Fruit fly (Drosophila melanogaster) whole organism, prepupa: ENCODE results near the gene CG34241.

Experiments
- Blimp-1 ChIP-seq: fragments of 200-800 bp; sonication (Bioruptor generic); optimal IDR thresholded peaks from 3 replicates; lab custom pipeline; 2017; ENCODE audit warnings: missing biosample characterization, missing genetic modification characterization, mild to moderate bottlenecking, moderate library complexity, missing genetic modification reagents
- CG11294 ChIP-seq: fragments of 200-800 bp; sonication (Bioruptor generic); IDR thresholded peaks from 2 replicates; pipeline ENCODE4 v1.3.6; 2022; ENCODE audit warnings: missing biosample characterization, missing genetic modification characterization
- CG11762 ChIP-seq: fragments of 200-800 bp; sonication (Bioruptor generic); optimal IDR thresholded peaks from 3 replicates; lab custom pipeline; 2016; ENCODE audit warnings: missing biosample characterization, missing genetic modification characterization; ENCODE audit not compliant: insufficient read depth
- CG11902 ChIP-seq: fragments of 200-800 bp; sonication (Bioruptor generic); optimal IDR thresholded peaks from 3 replicates; lab custom pipeline; 2016; ENCODE audit warnings: missing biosample characterization, missing genetic modification characterization
- CG15336 ChIP-seq: fragments of 200-800 bp; sonication (Bioruptor generic); IDR thresholded peaks from 2 replicates; pipeline ENCODE4 v1.3.6; 2022; ENCODE audit warnings: missing biosample characterization, missing genetic modification characterization
- CG1621 ChIP-seq: fragments of 200-800 bp; sonication (Bioruptor generic); optimal IDR thresholded peaks from 3 replicates; lab custom pipeline; 2018; ENCODE audit warnings: missing biosample characterization, mild to moderate bottlenecking, missing genetic modification characterization
- CG16779 ChIP-seq: fragments of 200-800 bp; sonication (Bioruptor generic); optimal IDR thresholded peaks from 3 replicates; lab custom pipeline; 2017; ENCODE audit warnings: missing biosample characterization, mild to moderate bottlenecking, missing genetic modification characterization
- CG31627 ChIP-seq: fragments of 200-800 bp; sonication (Bioruptor generic); optimal IDR thresholded peaks from 3 replicates; lab custom pipeline; 2016; ENCODE audit warnings: missing biosample characterization, missing genetic modification characterization
- CG32006 ChIP-seq: fragments of 200-800 bp; sonication (Bioruptor generic); optimal IDR thresholded peaks from 3 replicates; lab custom pipeline; 2017; ENCODE audit warnings: missing biosample characterization, mild to moderate bottlenecking, missing genetic modification characterization
- CG34406 ChIP-seq: fragments of 200-800 bp; sonication (Bioruptor generic); optimal IDR thresholded peaks from 3 replicates; lab custom pipeline; 2016; ENCODE audit warnings: missing biosample characterization, missing genetic modification characterization
- CG3919 ChIP-seq: fragments of 200-800 bp; sonication (Bioruptor generic); optimal IDR thresholded peaks from 3 replicates; lab custom pipeline; 2016; ENCODE audit warnings: missing biosample characterization, missing genetic modification characterization
- CG4318 ChIP-seq: fragments of 200-800 bp; sonication (Bioruptor generic); optimal IDR thresholded peaks from 3 replicates; lab custom pipeline; 2017; ENCODE audit warnings: missing biosample characterization, mild to moderate bottlenecking, missing genetic modification characterization
- CG6276 ChIP-seq: fragments of 200-800 bp; sonication (Bioruptor generic); optimal IDR thresholded peaks from 2 replicates; lab custom pipeline; 2017; ENCODE audit warnings: missing biosample characterization, mild to moderate bottlenecking, missing genetic modification characterization
- CG6792 ChIP-seq: fragments of 200-800 bp; sonication (Bioruptor generic); optimal IDR thresholded peaks from 3 replicates; lab custom pipeline; 2016; ENCODE audit warnings: missing biosample characterization, missing genetic modification characterization
- CG6808 ChIP-seq: fragments of 200-800 bp; sonication (Bioruptor generic); optimal IDR thresholded peaks from 3 replicates; lab custom pipeline; 2017; ENCODE audit warnings: missing biosample characterization, missing genetic modification characterization, mild to moderate bottlenecking, moderate library complexity, missing genetic modification reagents
- CG6854 ChIP-seq: fragments of 200-800 bp; sonication (Bioruptor generic); optimal IDR thresholded peaks from 2 replicates; lab custom pipeline; 2017; ENCODE audit warnings: missing biosample characterization, mild to moderate bottlenecking, missing genetic modification characterization
- CG7368 ChIP-seq: fragments of 200-800 bp; sonication (Bioruptor generic); optimal IDR thresholded peaks from 3 replicates; lab custom pipeline; 2016; ENCODE audit warnings: missing biosample characterization, missing genetic modification characterization
- CG8119 ChIP-seq: fragments of 200-800 bp; sonication (Bioruptor generic); IDR thresholded peaks from 3 replicates; pipeline ENCODE4 v1.3.6; 2022; ENCODE audit warnings: missing biosample characterization, missing genetic modification characterization
- CG8632 ChIP-seq: fragments of 200-800 bp; sonication (Bioruptor generic); optimal IDR thresholded peaks from 3 replicates; lab custom pipeline; 2016; ENCODE audit warnings: missing biosample characterization, missing genetic modification characterization
- CG9139 ChIP-seq: fragments of 200-800 bp; sonication (Bioruptor generic); optimal IDR thresholded peaks from 3 replicates; lab custom pipeline; 2017; ENCODE audit warnings: missing biosample characterization, mild to moderate bottlenecking, missing genetic modification characterization
- Eip75B ChIP-seq: fragments of 200-800 bp; sonication (Bioruptor generic); optimal IDR thresholded peaks from 3 replicates; lab custom pipeline; 2016; ENCODE audit warnings: missing biosample characterization, missing genetic modification characterization
- Eip78C ChIP-seq: fragments of 200-800 bp; sonication (Bioruptor generic); peaks from one replicate; lab custom pipeline; 2016; ENCODE audit warnings: missing biosample characterization, missing genetic modification characterization
- Ets21C ChIP-seq: fragments of 200-800 bp; sonication (Bioruptor generic); optimal IDR thresholded peaks from 3 replicates; lab custom pipeline; 2016; ENCODE audit warnings: missing biosample characterization, missing genetic modification characterization
- Ets96B ChIP-seq: fragments of 200-800 bp; optimal IDR thresholded peaks from 2 replicates; lab custom pipeline; 2019; ENCODE audit warnings: missing biosample characterization, mild to moderate bottlenecking, missing genetic modification characterization, moderate library complexity
- Hr38 ChIP-seq: sonication (Bioruptor generic); optimal IDR thresholded peaks from 2 replicates; lab custom pipeline; 2016; ENCODE audit warnings: missing biosample characterization, missing genetic modification characterization
- Hr39 ChIP-seq: fragments of 200-800 bp; sonication (Bioruptor generic); optimal IDR thresholded peaks from 2 replicates; lab custom pipeline; 2016; ENCODE audit warnings: missing biosample characterization, missing genetic modification characterization
- Hr4 ChIP-seq: fragments of 200-800 bp; sonication (Bioruptor generic); optimal IDR thresholded peaks from 3 replicates; lab custom pipeline; 2016; ENCODE audit warnings: missing biosample characterization, missing genetic modification characterization
- Lpt ChIP-seq: fragments of 200-800 bp; sonication (Bioruptor generic); optimal IDR thresholded peaks from 3 replicates; lab custom pipeline; 2016; ENCODE audit warnings: missing biosample characterization, missing genetic modification characterization
- Met ChIP-seq: fragments of 200-800 bp; sonication (Bioruptor generic); optimal IDR thresholded peaks from 3 replicates; lab custom pipeline; 2016; ENCODE audit warnings: missing biosample characterization, missing genetic modification characterization
- OdsH ChIP-seq: fragments of 200-800 bp; sonication (Bioruptor generic); optimal IDR thresholded peaks from 3 replicates; lab custom pipeline; 2016; ENCODE audit warnings: missing biosample characterization, missing genetic modification characterization
- Smox ChIP-seq: fragments of 200-800 bp; sonication (Bioruptor generic); optimal IDR thresholded peaks from 3 replicates; lab custom pipeline; 2016; ENCODE audit warnings: missing biosample characterization, missing genetic modification characterization
- Sox102F ChIP-seq: fragments of 200-800 bp; sonication (Bioruptor generic); optimal IDR thresholded peaks from 2 replicates; lab custom pipeline; 2016; ENCODE audit warnings: missing biosample characterization, mild to moderate bottlenecking, missing genetic modification characterization
- Sox14 ChIP-seq: fragments of 200-800 bp; sonication (Bioruptor generic); optimal IDR thresholded peaks from 3 replicates; lab custom pipeline; 2016; ENCODE audit warnings: missing biosample characterization, missing genetic modification characterization
- Sox15 ChIP-seq: fragments of 200-800 bp; sonication (Bioruptor generic); optimal IDR thresholded peaks from 3 replicates; lab custom pipeline; 2016; ENCODE audit warnings: missing biosample characterization, missing genetic modification characterization
- achi ChIP-seq: fragments of 200-800 bp; sonication (Bioruptor generic); optimal IDR thresholded peaks from 3 replicates; lab custom pipeline; 2016; ENCODE audit warnings: missing biosample characterization, missing genetic modification characterization
- acj6 ChIP-seq: fragments of 200-800 bp; sonication (Bioruptor generic); optimal IDR thresholded peaks from 3 replicates; lab custom pipeline; 2016; ENCODE audit warnings: missing biosample characterization, missing genetic modification characterization
- dac ChIP-seq: fragments of 200-800 bp; sonication (Bioruptor generic); optimal IDR thresholded peaks from 2 replicates; lab custom pipeline; 2017; ENCODE audit warnings: missing biosample characterization, mild to moderate bottlenecking, missing genetic modification characterization
- dsx ChIP-seq: fragments of 200-800 bp; optimal IDR thresholded peaks from 3 replicates; lab custom pipeline; 2019; ENCODE audit warnings: missing biosample characterization, mild to moderate bottlenecking, missing genetic modification characterization, moderate library complexity; ENCODE audit not compliant: poor library complexity, severe bottlenecking
- esn ChIP-seq: fragments of 200-800 bp; sonication (Bioruptor generic); optimal IDR thresholded peaks from 2 replicates; lab custom pipeline; 2016; ENCODE audit warnings: missing biosample characterization, mild to moderate bottlenecking, missing genetic modification characterization, moderate library complexity
- fd59A ChIP-seq: fragments of 200-800 bp; sonication (Bioruptor generic); optimal IDR thresholded peaks from 2 replicates; lab custom pipeline; 2017; ENCODE audit warnings: missing biosample characterization, mild to moderate bottlenecking, missing genetic modification characterization, missing genetic modification reagents
- fd85E ChIP-seq: fragments of 200-800 bp; sonication (Bioruptor generic); optimal IDR thresholded peaks from 3 replicates; lab custom pipeline; 2016; ENCODE audit warnings: missing biosample characterization, missing genetic modification characterization
- fkh ChIP-seq: fragments of 200-800 bp; sonication (Bioruptor generic); optimal IDR thresholded peaks from 3 replicates; lab custom pipeline; 2017; ENCODE audit warnings: missing biosample characterization, mild to moderate bottlenecking, missing genetic modification characterization, moderate library complexity
- lz ChIP-seq: fragments of 200-800 bp; sonication (Bioruptor generic); optimal IDR thresholded peaks from 3 replicates; lab custom pipeline; 2016; ENCODE audit warnings: missing biosample characterization, missing genetic modification characterization
- net ChIP-seq: fragments of 200-800 bp; sonication (Bioruptor generic); optimal IDR thresholded peaks from 3 replicates; lab custom pipeline; 2016; ENCODE audit warnings: missing biosample characterization, missing genetic modification characterization
- pdm3 ChIP-seq: fragments of 200-800 bp; sonication (Bioruptor generic); optimal IDR thresholded peaks from 3 replicates; lab custom pipeline; 2016; ENCODE audit warnings: missing biosample characterization, missing genetic modification characterization
- salr ChIP-seq, 2 experiments: fragments of 200-800 bp; sonication (Bioruptor generic); optimal IDR thresholded peaks; 3 replicates each; lab custom pipeline; 2016 to 2018; ENCODE audit warnings: missing biosample characterization in 2 of 2, missing genetic modification characterization in 2 of 2, mild to moderate bottlenecking in 1 of 2
- spab ChIP-seq: fragments of 200-800 bp; sonication (Bioruptor generic); optimal IDR thresholded peaks from 2 replicates; lab custom pipeline; 2017; ENCODE audit warnings: missing biosample characterization, mild to moderate bottlenecking, missing genetic modification characterization, missing genetic modification reagents
- svp ChIP-seq: fragments of 200-800 bp; sonication (Bioruptor generic); peaks from one replicate; lab custom pipeline; 2016; ENCODE audit warnings: missing biosample characterization, missing genetic modification characterization
- topi ChIP-seq: fragments of 200-800 bp; sonication (Bioruptor generic); optimal IDR thresholded peaks from 3 replicates; lab custom pipeline; 2016; ENCODE audit warnings: missing biosample characterization, missing genetic modification characterization
- vri ChIP-seq: fragments of 200-800 bp; sonication (Bioruptor generic); optimal IDR thresholded peaks from 3 replicates; lab custom pipeline; 2016; ENCODE audit warnings: missing biosample characterization, mild to moderate bottlenecking, missing genetic modification characterization

The CG34241 gene

dm6 chr3L:12096799-12097662 lies 30.7 kb upstream of the CG34241 start:
- TF ChIP-seq vri (GFP tag; lab: Kevin White, UChicago), result peak; percentile 26
- peak; percentile 75 for TF ChIP-seq CG15336 (GFP tag; lab: Robert Waterston, UW)
- no peak for TF ChIP-seq Lpt
- peak; percentile 23 for TF ChIP-seq CG11762
- TF ChIP-seq CG6792, result peak; percentile 21
- TF ChIP-seq achi (GFP tag; lab: Kevin White, UChicago), result peak; percentile 42
- TF ChIP-seq OdsH, result peak; percentile 34
- TF ChIP-seq CG31627 (GFP tag; lab: Kevin White, UChicago), result peak; percentile 32
- peak; percentile 58 for TF ChIP-seq Met (GFP tag; lab: Kevin White, UChicago)
- TF ChIP-seq pdm3 (GFP tag; lab: Kevin White, UChicago), result peak; percentile 57
- TF ChIP-seq net, result peak; percentile 42
- no peak for TF ChIP-seq fd85E (GFP tag; lab: Kevin White, UChicago)
- TF ChIP-seq CG9139 (GFP tag; lab: Kevin White, UChicago), result peak; percentile 48
- peak; percentile 73 for TF ChIP-seq CG32006 (GFP tag; lab: Kevin White, UChicago)
- TF ChIP-seq CG3919 (GFP tag; lab: Kevin White, UChicago), result peak; percentile 66
- TF ChIP-seq Eip78C, result peak; percentile 90
- peak; percentile 35 for TF ChIP-seq dac
- TF ChIP-seq svp (GFP tag; lab: Kevin White, UChicago), result peak; percentile 77
- TF ChIP-seq topi, result peak; percentile 62
- TF ChIP-seq fkh (GFP tag; lab: Kevin White, UChicago), result no peak
- peak; percentile 9 for TF ChIP-seq spab (GFP tag; lab: Kevin White, UChicago)
- TF ChIP-seq Blimp-1 (GFP tag; lab: Kevin White, UChicago), result peak; percentile 2
- no peak for TF ChIP-seq CG16779 (tag; lab: Kevin White, UChicago)
- peak; percentile 66 for TF ChIP-seq Smox (GFP tag; lab: Kevin White, UChicago)
- TF ChIP-seq Ets96B, result peak; percentile 56
- TF ChIP-seq CG6808, result peak; percentile 42
- peak; percentile 44 for TF ChIP-seq acj6 (GFP tag; lab: Kevin White, UChicago)
- TF ChIP-seq Hr39 (GFP tag; lab: Kevin White, UChicago), result peak; percentile 7
- peak; percentile 6 for TF ChIP-seq CG11902 (GFP tag; lab: Kevin White, UChicago)
- peak; percentile 50 for TF ChIP-seq CG8632
- peak; percentile 54 for TF ChIP-seq Hr4
- TF ChIP-seq Eip75B (GFP tag; lab: Kevin White, UChicago), result peak; percentile 51
- TF ChIP-seq dsx (GFP tag; lab: Kevin White, UChicago), result peak; percentile 66
- TF ChIP-seq CG8119 (GFP tag; lab: Robert Waterston, UW), result peak; percentile 68
- TF ChIP-seq Sox15 (GFP tag; lab: Kevin White, UChicago), result peak; percentile 6
- peak; percentile 57 for TF ChIP-seq CG6276
- TF ChIP-seq CG6854 (GFP tag; lab: Kevin White, UChicago), result peak; percentile 34
- peak in 1 of 2 experiments; percentile 32 for TF ChIP-seq salr (GFP tag; optimal IDR thresholded peaks at IDR 0.05; lab: Kevin White, UChicago)
- peak; percentile 2 for TF ChIP-seq Ets21C (GFP tag; lab: Kevin White, UChicago)
- peak; percentile 6 for TF ChIP-seq CG1621
- peak; percentile 12 for TF ChIP-seq CG7368 (GFP tag; lab: Kevin White, UChicago)
- peak; percentile 53 for TF ChIP-seq CG4318 (GFP tag; lab: Kevin White, UChicago)
- peak; percentile 37 for TF ChIP-seq Sox14 (GFP tag; lab: Kevin White, UChicago)
- peak; percentile 37 for TF ChIP-seq lz (GFP tag; lab: Kevin White, UChicago)
- TF ChIP-seq esn, result peak; percentile 50
- TF ChIP-seq CG11294, result no peak
- TF ChIP-seq Sox102F (GFP tag; lab: Kevin White, UChicago), result peak; percentile 62
- TF ChIP-seq fd59A (GFP tag; lab: Kevin White, UChicago), result peak; percentile 19
- peak; percentile 55 for TF ChIP-seq CG34406 (GFP tag; lab: Kevin White, UChicago)
- TF ChIP-seq Hr38, result no peak
